Fruit fly (Drosophila melanogaster) whole organism, wandering third instar larva: Measurements from ENCODE around the gene Send1.

Experiments
- CG32264 ChIP-seq: fragments of 200-800 bp; sonication (Bioruptor generic); optimal IDR thresholded peaks from 2 replicates; lab custom pipeline; 2016; ENCODE audit warnings: missing biosample characterization, missing genetic modification characterization
- CG9705 ChIP-seq: fragments of 200-800 bp; sonication (Bioruptor generic); optimal IDR thresholded peaks from 2 replicates; lab custom pipeline; 2018; ENCODE audit warnings: missing biosample characterization, mild to moderate bottlenecking, missing genetic modification characterization
- Dfd ChIP-seq: fragments of >200 bp; optimal IDR thresholded peaks from 2 replicates; lab custom pipeline; 2017; ENCODE audit warnings: missing biosample characterization, missing genetic modification characterization
- pan ChIP-seq: fragments of >200 bp; optimal IDR thresholded peaks from 2 replicates; lab custom pipeline; 2017
- usp ChIP-seq: fragments of >200 bp; optimal IDR thresholded peaks from 2 replicates; lab custom pipeline; 2017; ENCODE audit warnings: missing biosample characterization, missing genetic modification characterization

- no peak for TF ChIP-seq usp
- no peak for TF ChIP-seq Dfd (GFP tag; lab: Kevin White, UChicago)
- TF ChIP-seq CG32264 (GFP tag; lab: Kevin White, UChicago) = no peak
- no peak for TF ChIP-seq pan (lab: Kevin White, UChicago)
- no peak for TF ChIP-seq CG9705 (GFP tag; lab: Kevin White, UChicago)
Measured at dm6 chr2L:2252745-2253144, 2.1 kb downstream of the Send1 start, which contains the start of gene CG17234.
